Worm (Caenorhabditis elegans) whole organism, L2 larva: ENCODE results near the gene Y37E11AL.1.

ENCODE experiments used
- C34F6.9 ChIP-seq: fragments of 150-350 bp; optimal IDR thresholded peaks from 2 replicates; lab custom pipeline; 2014; ENCODE audit warnings: missing biosample characterization, missing genetic modification characterization
- F13H6.1 ChIP-seq: sonication (generic microtip); optimal IDR thresholded peaks from 2 replicates; lab custom pipeline; 2016; ENCODE audit warnings: missing genetic modification characterization, missing compliant biosample characterization
- Y55F3AM.14 ChIP-seq: fragments of 200-800 bp; sonication (Bioruptor generic); optimal IDR thresholded peaks from 2 replicates; lab custom pipeline; 2018; ENCODE audit warnings: mild to moderate bottlenecking, missing genetic modification characterization, missing compliant biosample characterization
- ZK546.5 ChIP-seq: sonication (generic microtip); optimal IDR thresholded peaks from 2 replicates; lab custom pipeline; 2017; ENCODE audit warnings: missing biosample characterization, missing genetic modification characterization
- alr-1 ChIP-seq: fragments of 150-350 bp; optimal IDR thresholded peaks from 2 replicates; lab custom pipeline; 2014; ENCODE audit warnings: missing biosample characterization, missing genetic modification characterization
- ama-1 ChIP-seq: fragments of 150-350 bp; optimal IDR thresholded peaks from 2 replicates; lab custom pipeline; 2018; ENCODE audit warnings: inconsistent platforms
- blmp-1 ChIP-seq: sonication (generic microtip); optimal IDR thresholded peaks from 2 replicates; lab custom pipeline; 2017; ENCODE audit warnings: missing genetic modification characterization, mild to moderate bottlenecking, missing compliant biosample characterization, antibody characterized with exemption, moderate library complexity; ENCODE audit not compliant: insufficient read depth
- ceh-16 ChIP-seq: fragments of 150-350 bp; optimal IDR thresholded peaks from 2 replicates; lab custom pipeline; 2014; ENCODE audit warnings: missing biosample characterization, missing genetic modification characterization
- crh-2 ChIP-seq: sonication (generic microtip); optimal IDR thresholded peaks from 2 replicates; lab custom pipeline; 2017; ENCODE audit warnings: missing biosample characterization, missing genetic modification characterization
- dmd-4 ChIP-seq: sonication (generic microtip); optimal IDR thresholded peaks from 2 replicates; lab custom pipeline; 2017; ENCODE audit warnings: missing biosample characterization, missing genetic modification characterization
- egl-27 ChIP-seq: sonication (generic microtip); optimal IDR thresholded peaks from 3 replicates; lab custom pipeline; 2017; ENCODE audit warnings: missing biosample characterization, missing genetic modification reagents, missing genetic modification characterization
- elt-1 ChIP-seq: fragments of 150-350 bp; optimal IDR thresholded peaks from 2 replicates; lab custom pipeline; 2014; ENCODE audit warnings: missing biosample characterization, missing genetic modification characterization
- elt-3 ChIP-seq: sonication (generic microtip); optimal IDR thresholded peaks from 2 replicates; lab custom pipeline; 2017; ENCODE audit warnings: missing biosample characterization, missing genetic modification characterization
- fos-1 ChIP-seq: fragments of 150-350 bp; optimal IDR thresholded peaks from 2 replicates; lab custom pipeline; 2014; ENCODE audit warnings: missing biosample characterization, missing genetic modification characterization
- gmeb-1 ChIP-seq: fragments of 150-350 bp; optimal IDR thresholded peaks from 2 replicates; lab custom pipeline; 2014; ENCODE audit warnings: missing biosample characterization, missing genetic modification characterization
- lin-11 ChIP-seq: fragments of 150-350 bp; sonication (generic microtip); optimal IDR thresholded peaks from 2 replicates; lab custom pipeline; 2014; ENCODE audit warnings: missing biosample characterization, missing genetic modification characterization, inconsistent platforms, mixed read lengths
- lin-13 ChIP-seq: fragments of 150-350 bp; optimal IDR thresholded peaks from 2 replicates; lab custom pipeline; 2014; ENCODE audit warnings: missing biosample characterization, missing genetic modification reagents, missing genetic modification characterization
- lin-39 ChIP-seq: fragments of 150-350 bp; optimal IDR thresholded peaks from 2 replicates; lab custom pipeline; 2014; ENCODE audit warnings: missing biosample characterization, missing genetic modification reagents, missing genetic modification characterization
- lsy-2 ChIP-seq, 2 experiments: fragments of 150-350 bp in 1 of 2; sonication (generic microtip) in 1 of 2; optimal IDR thresholded peaks; 2 replicates each; lab custom pipeline; 2014 to 2017; ENCODE audit warnings: missing biosample characterization in 2 of 2, missing genetic modification characterization in 2 of 2
- mab-5 ChIP-seq: fragments of 150-350 bp; optimal IDR thresholded peaks from 2 replicates; lab custom pipeline; 2014; ENCODE audit warnings: missing biosample characterization, missing genetic modification characterization
- mbf-1 ChIP-seq: sonication (generic microtip); optimal IDR thresholded peaks from 2 replicates; lab custom pipeline; 2017; ENCODE audit warnings: missing biosample characterization, missing genetic modification characterization
- mdl-1 ChIP-seq, 2 experiments: fragments of 150-350 bp in 1 of 2; sonication (generic microtip) in 1 of 2; optimal IDR thresholded peaks; 2 replicates each; lab custom pipeline; 2017; ENCODE audit warnings: missing biosample characterization in 2 of 2, missing genetic modification characterization in 2 of 2
- nhr-10 ChIP-seq: sonication (generic microtip); optimal IDR thresholded peaks from 2 replicates; lab custom pipeline; 2017; ENCODE audit warnings: missing biosample characterization, missing genetic modification characterization
- nhr-129 ChIP-seq: fragments of 150-350 bp; optimal IDR thresholded peaks from 2 replicates; lab custom pipeline; 2014; ENCODE audit warnings: missing biosample characterization, missing genetic modification characterization
- nhr-21 ChIP-seq: fragments of 150-350 bp; optimal IDR thresholded peaks from 2 replicates; lab custom pipeline; 2014; ENCODE audit warnings: missing biosample characterization, missing genetic modification characterization
- nhr-23 ChIP-seq: fragments of 150-350 bp; optimal IDR thresholded peaks from 2 replicates; lab custom pipeline; 2014; ENCODE audit warnings: missing biosample characterization, missing genetic modification reagents, missing genetic modification characterization
- nhr-25 ChIP-seq: fragments of 150-350 bp; sonication (generic microtip); optimal IDR thresholded peaks from 3 replicates; lab custom pipeline; 2014; ENCODE audit warnings: missing biosample characterization, missing genetic modification characterization
- nhr-6 ChIP-seq: fragments of 150-350 bp; optimal IDR thresholded peaks from 2 replicates; lab custom pipeline; 2014; ENCODE audit warnings: missing biosample characterization, missing genetic modification characterization
- peb-1 ChIP-seq: fragments of 150-350 bp; optimal IDR thresholded peaks from 2 replicates; lab custom pipeline; 2014; ENCODE audit warnings: missing biosample characterization, missing genetic modification characterization
- sem-4 ChIP-seq: fragments of 150-350 bp; optimal IDR thresholded peaks from 2 replicates; lab custom pipeline; 2014; ENCODE audit warnings: missing biosample characterization, missing genetic modification reagents, missing genetic modification characterization
- sma-3 ChIP-seq: sonication (generic microtip); optimal IDR thresholded peaks from 2 replicates; lab custom pipeline; 2016; ENCODE audit warnings: missing genetic modification reagents, missing genetic modification characterization, missing compliant biosample characterization
- sma-9 ChIP-seq, 2 experiments: fragments of 150-350 bp in 1 of 2; sonication (generic microtip) in 1 of 2; optimal IDR thresholded peaks; 2 replicates each; lab custom pipeline; 2014 to 2016; ENCODE audit warnings: missing genetic modification characterization in 2 of 2, mild to moderate bottlenecking in 1 of 2, missing biosample characterization in 1 of 2, missing compliant biosample characterization in 1 of 2, missing genetic modification reagents in 1 of 2, moderate library complexity in 1 of 2
- snpc-4 ChIP-seq: fragments of 150-350 bp; optimal IDR thresholded peaks from 2 replicates; lab custom pipeline; 2014; ENCODE audit warnings: missing biosample characterization, missing genetic modification characterization
- unc-39 ChIP-seq: fragments of 150-350 bp; optimal IDR thresholded peaks from 2 replicates; lab custom pipeline; 2014; ENCODE audit warnings: missing biosample characterization, missing genetic modification characterization
- unc-55 ChIP-seq: fragments of 150-350 bp; sonication (generic microtip); optimal IDR thresholded peaks from 3 replicates; lab custom pipeline; 2014; ENCODE audit warnings: missing biosample characterization, missing genetic modification reagents, missing genetic modification characterization
- unc-62 ChIP-seq: fragments of 150-350 bp; optimal IDR thresholded peaks from 2 replicates; lab custom pipeline; 2014; ENCODE audit warnings: missing biosample characterization, missing genetic modification reagents, missing genetic modification characterization
- zag-1 ChIP-seq: fragments of 150-350 bp; optimal IDR thresholded peaks from 2 replicates; lab custom pipeline; 2014; ENCODE audit warnings: missing biosample characterization, missing genetic modification characterization
- ztf-11 ChIP-seq: sonication (generic microtip); optimal IDR thresholded peaks from 2 replicates; lab custom pipeline; 2017; ENCODE audit warnings: missing biosample characterization, missing genetic modification characterization
- ztf-4 ChIP-seq: fragments of 150-350 bp; optimal IDR thresholded peaks from 2 replicates; lab custom pipeline; 2014; ENCODE audit warnings: missing biosample characterization, missing genetic modification characterization

Gene Y37E11AL.1

ce11 chrIV:3740830-3741477 is 31.7 kb downstream of the Y37E11AL.1 start, which contains the start of gene nape-1:
Gene nape-1 (minus strand): TSS chrIV:3740880.
- TF ChIP-seq lsy-2 (tag; optimal IDR thresholded peaks at IDR 0.05; lab: Kevin White, UChicago), result peak in 1 of 2 experiments; percentile 28
- no peak for TF ChIP-seq snpc-4
- peak; percentile 43 for TF ChIP-seq fos-1
- peak; percentile 46 for TF ChIP-seq C34F6.9 (tag; lab: Kevin White, UChicago)
- TF ChIP-seq Y55F3AM.14 (GFP tag; lab: Kevin White, UChicago), result no peak
- TF ChIP-seq ZK546.5 (tag; lab: Kevin White, UChicago), result no peak
- TF ChIP-seq gmeb-1 (tag; lab: Kevin White, UChicago), result peak; percentile 34
- peak; percentile 68 for TF ChIP-seq F13H6.1 (tag; lab: Kevin White, UChicago)
- TF ChIP-seq lin-13 (GFP tag; lab: Kevin White, UChicago), result peak; percentile 41
- no peak for TF ChIP-seq blmp-1 (tag; lab: Kevin White, UChicago)
- TF ChIP-seq mdl-1 (tag; optimal IDR thresholded peaks at IDR 0.05; lab: Kevin White, UChicago), result peak in 1 of 2 experiments; percentile 28
- TF ChIP-seq ztf-11, result no peak
- peak; percentile 74 for TF ChIP-seq nhr-129 (tag; lab: Kevin White, UChicago)
- no peak for TF ChIP-seq nhr-21
- peak; percentile 47 for TF ChIP-seq unc-55 (GFP tag; lab: Kevin White, UChicago)
- peak; percentile 4 for TF ChIP-seq sma-9 (GFP tag; optimal IDR thresholded peaks at IDR 0.05; lab: Kevin White, UChicago)
- TF ChIP-seq sma-9 (tag; optimal IDR thresholded peaks at IDR 0.05; lab: Kevin White, UChicago), result no peak
- TF ChIP-seq crh-2 (tag; lab: Kevin White, UChicago), result peak; percentile 52
- TF ChIP-seq, all 48 proteins: peak for 11

ce11 chrIV:3741874-3742273 is 32.6 kb downstream of the Y37E11AL.1 start:
- TF ChIP-seq lin-39 (tag; lab: Kevin White, UChicago), result no peak
- TF ChIP-seq mdl-1 (tag; optimal IDR thresholded peaks at IDR 0.05; lab: Kevin White, UChicago), result no peak
- no peak for TF ChIP-seq elt-3 (tag; lab: Kevin White, UChicago)
- TF ChIP-seq sem-4 (tag; lab: Kevin White, UChicago), result no peak
- TF ChIP-seq elt-1 (tag; lab: Kevin White, UChicago), result no peak
- TF ChIP-seq unc-55 (GFP tag; lab: Kevin White, UChicago), result no peak
- TF ChIP-seq lin-13 (GFP tag; lab: Kevin White, UChicago), result no peak
- TF ChIP-seq ama-1 (lab: Kevin White, UChicago), result no peak
- TF ChIP-seq gmeb-1 (tag; lab: Kevin White, UChicago), result no peak
- no peak for TF ChIP-seq alr-1
- no peak for TF ChIP-seq nhr-6 (tag; lab: Kevin White, UChicago)
- TF ChIP-seq nhr-23, result no peak
- TF ChIP-seq, all 48 proteins: peak for 0

- peak; percentile 38 to 91 for TF ChIP-seq lsy-2 (tag; optimal IDR thresholded peaks at IDR 0.05; lab: Kevin White, UChicago)
- no peak for TF ChIP-seq mbf-1 (tag; lab: Kevin White, UChicago)
- TF ChIP-seq lin-11, result peak; percentile 39
- TF ChIP-seq zag-1 (tag; lab: Kevin White, UChicago), result peak; percentile 1
- peak; percentile 80 for TF ChIP-seq fos-1
- peak; percentile 62 for TF ChIP-seq blmp-1 (tag; lab: Kevin White, UChicago)
- TF ChIP-seq mab-5, result peak; percentile 19
- no peak for TF ChIP-seq dmd-4 (tag; lab: Kevin White, UChicago)
- TF ChIP-seq sem-4 (tag; lab: Kevin White, UChicago), result peak; percentile 66
- TF ChIP-seq ceh-16 (tag; lab: Kevin White, UChicago), result no peak
- peak; percentile 2 for TF ChIP-seq nhr-10 (tag; lab: Kevin White, UChicago)
- peak; percentile 93 for TF ChIP-seq nhr-129 (tag; lab: Kevin White, UChicago)
- TF ChIP-seq unc-39 (tag; lab: Kevin White, UChicago), result no peak
- TF ChIP-seq nhr-6 (tag; lab: Kevin White, UChicago), result peak; percentile 62
- TF ChIP-seq ama-1 (lab: Kevin White, UChicago), result peak; percentile 48
- TF ChIP-seq ztf-4, result peak; percentile 71
- TF ChIP-seq peb-1 (tag; lab: Kevin White, UChicago), result no peak
- TF ChIP-seq egl-27, result peak; percentile 39
- TF ChIP-seq Y55F3AM.14 (GFP tag; lab: Kevin White, UChicago), result peak; percentile 36
- TF ChIP-seq nhr-21, result peak; percentile 78
- peak; percentile 34 for TF ChIP-seq unc-62
- peak; percentile 42 for TF ChIP-seq snpc-4
- peak; percentile 87 for TF ChIP-seq nhr-25 (tag; lab: Kevin White, UChicago)
- TF ChIP-seq sma-3 (GFP tag; lab: Kevin White, UChicago), result peak; percentile 67
- TF ChIP-seq crh-2 (tag; lab: Kevin White, UChicago), result peak; percentile 87
- TF ChIP-seq F13H6.1 (tag; lab: Kevin White, UChicago), result peak; percentile 95
- peak; percentile 94 for TF ChIP-seq C34F6.9 (tag; lab: Kevin White, UChicago)
- TF ChIP-seq gmeb-1 (tag; lab: Kevin White, UChicago), result peak; percentile 80
- TF ChIP-seq unc-55 (GFP tag; lab: Kevin White, UChicago), result peak; percentile 88
- no peak for TF ChIP-seq elt-3 (tag; lab: Kevin White, UChicago)
- TF ChIP-seq lin-13 (GFP tag; lab: Kevin White, UChicago), result peak; percentile 77
- peak; percentile 90 for TF ChIP-seq sma-9 (GFP tag; optimal IDR thresholded peaks at IDR 0.05; lab: Kevin White, UChicago)
- TF ChIP-seq sma-9 (tag; optimal IDR thresholded peaks at IDR 0.05; lab: Kevin White, UChicago), result no peak
- TF ChIP-seq ztf-11, result no peak
- peak in 1 of 2 experiments; percentile 61 for TF ChIP-seq mdl-1 (tag; optimal IDR thresholded peaks at IDR 0.05; lab: Kevin White, UChicago)
Observed at ce11 chrIV:3742426-3742839, 33.1 kb downstream of the Y37E11AL.1 start.
